Worm (Caenorhabditis elegans) whole organism, L4/young adult: Measurements from ENCODE around the gene srw-109.

Experiments
- W03F9.2 ChIP-seq: fragments of 150-350 bp; optimal IDR thresholded peaks from 2 replicates; lab custom pipeline; 2014; ENCODE audit warnings: missing biosample characterization, missing genetic modification characterization
- dao-5 ChIP-seq: sonication (generic microtip); optimal IDR thresholded peaks from 2 replicates; lab custom pipeline; 2016; ENCODE audit warnings: missing genotype, missing genetic modification characterization, moderate library complexity, missing compliant biosample characterization
- him-1 ChIP-seq: sonication (generic microtip); optimal IDR thresholded peaks from 2 replicates; lab custom pipeline; 2016; ENCODE audit warnings: missing genotype, missing genetic modification reagents, missing genetic modification characterization, missing compliant biosample characterization

ce11 chrV:624922-625321, 16.2 kb upstream of the srw-109 start, which contains the start of gene srt-17:
- no peak for TF ChIP-seq dao-5
- no peak for TF ChIP-seq him-1 (tag; lab: Kevin White, UChicago)
- no peak for TF ChIP-seq W03F9.2
